Worm (Caenorhabditis elegans): ENCODE measurements around the gene ctg-2.

ctg-2 gene

ce11 chrII:8531181-8531759, 16.4 kb downstream of the ctg-2 start, which contains the start of gene gldi-7:
gldi-7 (minus strand) TSS chrII:8531222.
- TF ChIP-seq him-1 (tag; optimal IDR thresholded peaks at IDR 0.05) (no peak), W03F9.2 (tag; optimal IDR thresholded peaks at IDR 0.05) (no peak), dao-5 (tag; optimal IDR thresholded peaks at IDR 0.05) (no peak)

- TF ChIP-seq W03F9.2 (tag; optimal IDR thresholded peaks at IDR 0.05): no peak
- no peak for TF ChIP-seq him-1 (tag; optimal IDR thresholded peaks at IDR 0.05)
- TF ChIP-seq dao-5 (tag; optimal IDR thresholded peaks at IDR 0.05): no peak
Measured at ce11 chrII:8532015-8532414, 17.2 kb downstream of the ctg-2 start.

- TF ChIP-seq him-1 (tag; optimal IDR thresholded peaks at IDR 0.05) (no peak), dao-5 (tag; optimal IDR thresholded peaks at IDR 0.05) (no peak), W03F9.2 (tag; optimal IDR thresholded peaks at IDR 0.05) (no peak)
Measured at ce11 chrII:8536060-8536459, 21.2 kb downstream of the ctg-2 start, which contains the start of gene W01C9.2. W01C9.2 (plus strand) TSS chrII:8536360.

- TF ChIP-seq dao-5 (tag; optimal IDR thresholded peaks at IDR 0.05): no peak
- no peak for TF ChIP-seq him-1 (tag; optimal IDR thresholded peaks at IDR 0.05)
- TF ChIP-seq W03F9.2 (tag; optimal IDR thresholded peaks at IDR 0.05): no peak
Measured at ce11 chrII:8540412-8540811, 25.6 kb downstream of the ctg-2 start, which contains the start of gene pqn-73. pqn-73 (plus strand) TSS chrII:8540712.

- TF ChIP-seq dao-5 (tag; optimal IDR thresholded peaks at IDR 0.05) (no peak), him-1 (tag; optimal IDR thresholded peaks at IDR 0.05) (no peak), W03F9.2 (tag; optimal IDR thresholded peaks at IDR 0.05) (no peak)
Measured at ce11 chrII:8545315-8545714, 30.5 kb downstream of the ctg-2 start, which contains the start of gene decr-1.2. decr-1.2 (plus strand) TSS chrII:8545615.

- TF ChIP-seq W03F9.2 (tag; optimal IDR thresholded peaks at IDR 0.05): no peak
- peak; percentile 76 for TF ChIP-seq him-1 (tag; optimal IDR thresholded peaks at IDR 0.05)
- TF ChIP-seq dao-5 (tag; optimal IDR thresholded peaks at IDR 0.05): peak; percentile 92
Measured at ce11 chrII:8546975-8547374, 32.1 kb downstream of the ctg-2 start.

ce11 chrII:8551100-8551499, 36.2 kb downstream of the ctg-2 start:
- no peak for TF ChIP-seq dao-5 (tag; optimal IDR thresholded peaks at IDR 0.05)
- no peak for TF ChIP-seq W03F9.2 (tag; optimal IDR thresholded peaks at IDR 0.05)
- TF ChIP-seq him-1 (tag; optimal IDR thresholded peaks at IDR 0.05): no peak

ce11 chrII:8554568-8554967, 39.7 kb downstream of the ctg-2 start:
- TF ChIP-seq W03F9.2 (tag; optimal IDR thresholded peaks at IDR 0.05) (no peak), dao-5 (tag; optimal IDR thresholded peaks at IDR 0.05) (no peak)

ce11 chrII:8556166-8556565, 41.3 kb downstream of the ctg-2 start, which contains the start of gene glb-27:
glb-27 (minus strand) TSS chrII:8556266.
- TF ChIP-seq him-1 (tag; optimal IDR thresholded peaks at IDR 0.05): no peak
- no peak for TF ChIP-seq dao-5 (tag; optimal IDR thresholded peaks at IDR 0.05)
- TF ChIP-seq W03F9.2 (tag; optimal IDR thresholded peaks at IDR 0.05): no peak

- TF ChIP-seq dao-5 (tag; optimal IDR thresholded peaks at IDR 0.05): no peak
- no peak for TF ChIP-seq W03F9.2 (tag; optimal IDR thresholded peaks at IDR 0.05)
- TF ChIP-seq him-1 (tag; optimal IDR thresholded peaks at IDR 0.05): no peak
Measured at ce11 chrII:8559188-8559587, 44.3 kb downstream of the ctg-2 start.

ce11 chrII:8561227-8561626, 46.4 kb downstream of the ctg-2 start, which contains the start of gene iff-2:
iff-2 (minus strand) TSS chrII:8561367.
- peak; percentile 97 for TF ChIP-seq him-1 (tag; optimal IDR thresholded peaks at IDR 0.05)
- peak; percentile 97 for TF ChIP-seq W03F9.2 (tag; optimal IDR thresholded peaks at IDR 0.05)
- peak; percentile 77 for TF ChIP-seq dao-5 (tag; optimal IDR thresholded peaks at IDR 0.05)

ce11 chrII:8562002-8562401, 47.1 kb downstream of the ctg-2 start, which contains the start of gene F54C9.14:
F54C9.14 (plus strand) TSS chrII:8562302.
- TF ChIP-seq dao-5 (tag; optimal IDR thresholded peaks at IDR 0.05): no peak
- no peak for TF ChIP-seq W03F9.2 (tag; optimal IDR thresholded peaks at IDR 0.05)
- no peak for TF ChIP-seq him-1 (tag; optimal IDR thresholded peaks at IDR 0.05)

ce11 chrII:8566039-8566438, 51.2 kb downstream of the ctg-2 start, which contains the start of gene stc-1:
stc-1 (minus strand) TSS chrII:8566139.
- TF ChIP-seq him-1 (tag; optimal IDR thresholded peaks at IDR 0.05) (no peak), dao-5 (tag; optimal IDR thresholded peaks at IDR 0.05) (no peak), W03F9.2 (tag; optimal IDR thresholded peaks at IDR 0.05) (no peak)
